Fruit fly (Drosophila melanogaster) whole organism, wandering third instar larva: ENCODE data around the gene rdx.

Experiments used
- CG32264 ChIP-seq: fragments of 200-800 bp; sonication (Bioruptor generic); optimal IDR thresholded peaks from 2 replicates; lab custom pipeline; 2016; ENCODE audit warnings: missing biosample characterization, missing genetic modification characterization
- CrebA ChIP-seq: fragments of 200-800 bp; sonication (Bioruptor generic); optimal IDR thresholded peaks from 2 replicates; lab custom pipeline; 2016; ENCODE audit warnings: missing biosample characterization, mild to moderate bottlenecking, missing genetic modification characterization, borderline replicate concordance
- Hr83 ChIP-seq: fragments of 200-300 bp; sonication (Bioruptor generic); optimal IDR thresholded peaks from 2 replicates; lab custom pipeline; 2016; ENCODE audit warnings: missing biosample characterization, mild to moderate bottlenecking, missing genetic modification characterization, moderate library complexity; ENCODE audit not compliant: poor library complexity, severe bottlenecking
- OdsH ChIP-seq: fragments of 200-800 bp; sonication (Bioruptor generic); optimal IDR thresholded peaks from 2 replicates; lab custom pipeline; 2016; ENCODE audit warnings: missing biosample characterization, mild to moderate bottlenecking, missing genetic modification characterization
- woc ChIP-seq: sonication (Bioruptor generic); optimal IDR thresholded peaks from 2 replicates; lab custom pipeline; 2016; ENCODE audit warnings: missing biosample characterization, mild to moderate bottlenecking, missing genetic modification characterization

dm6 chr3R:14050556-14051170 lies 18.8 kb upstream of the rdx start:
- TF ChIP-seq woc (GFP tag; lab: Kevin White, UChicago) (no peak), Hr83 (no peak), OdsH (GFP tag; lab: Kevin White, UChicago) (no peak), CG32264 (GFP tag; lab: Kevin White, UChicago) (no peak), CrebA (no peak)
